5 fruit fly cellular contexts compared by ENCODE assay signal in genomic region chr2L:18325120-18325581, dm6.
TF ChIP-seq lines count a peak whose summit lies in the region.

No protein-coding gene starts in this region.

- peak; percentile 34 for TF ChIP-seq CTCF in whole organism, embryonic (GFP tag; optimal IDR thresholded peaks at IDR 0.05; lab: Kevin White, UChicago)

TF ChIP-seq in whole organism, adult, 20 proteins besides CTCF, POLR2A, EP300 and RAD21 (continues in another document):
- peak; percentile 81 for TF ChIP-seq CG7045 (GFP tag; optimal IDR thresholded peaks at IDR 0.05; lab: Kevin White, UChicago)
- TF ChIP-seq pad (GFP tag; optimal IDR thresholded peaks at IDR 0.05; lab: Kevin White, UChicago) = peak; percentile 30
- TF ChIP-seq cnc (optimal IDR thresholded peaks at IDR 0.05; lab: Kevin White, UChicago) = no peak
- TF ChIP-seq CG5204 (GFP tag; optimal IDR thresholded peaks at IDR 0.05; lab: Kevin White, UChicago) = peak; percentile 79
- peak; percentile 72 for TF ChIP-seq CG11617 (GFP tag; optimal IDR thresholded peaks at IDR 0.05; lab: Kevin White, UChicago)
- TF ChIP-seq toe (GFP tag; optimal IDR thresholded peaks at IDR 0.05; lab: Kevin White, UChicago) = peak; percentile 58
- TF ChIP-seq Mnt (GFP tag; optimal IDR thresholded peaks at IDR 0.05; lab: Kevin White, UChicago) = peak; percentile 63
- peak; percentile 5 for TF ChIP-seq CG1620 (GFP tag; optimal IDR thresholded peaks at IDR 0.05; lab: Kevin White, UChicago)
- TF ChIP-seq CG12768 (GFP tag; optimal IDR thresholded peaks at IDR 0.05; lab: Kevin White, UChicago) = peak; percentile 76
- peak; percentile 56 for TF ChIP-seq Clk (GFP tag; optimal IDR thresholded peaks at IDR 0.05; lab: Kevin White, UChicago)
- TF ChIP-seq CG7101 (tag; optimal IDR thresholded peaks at IDR 0.05; lab: Kevin White, UChicago) = peak; percentile 80
- TF ChIP-seq CG33017 (tag; optimal IDR thresholded peaks at IDR 0.05; lab: Kevin White, UChicago) = peak; percentile 79
- TF ChIP-seq CG14711 (tag; optimal IDR thresholded peaks at IDR 0.05; lab: Kevin White, UChicago) = peak; percentile 63
- TF ChIP-seq kay (GFP tag; lab: Kevin White, UChicago; ENCODE audit: borderline replicate concordance) = peak; percentile 59
- TF ChIP-seq bab1 (GFP tag; optimal IDR thresholded peaks at IDR 0.05; lab: Kevin White, UChicago) = peak; percentile 41
- TF ChIP-seq ovo (GFP tag; optimal IDR thresholded peaks at IDR 0.05; lab: Kevin White, UChicago) = peak; percentile 6
- TF ChIP-seq cic (GFP tag; optimal IDR thresholded peaks at IDR 0.05; lab: Kevin White, UChicago) = peak; percentile 20
- peak; percentile 37 for TF ChIP-seq Crg-1 (GFP tag; optimal IDR thresholded peaks at IDR 0.05; lab: Kevin White, UChicago)

TF ChIP-seq in whole organism, embryonic, 481 proteins besides CTCF, POLR2A, EP300 and RAD21 (continues in another document):
- TF ChIP-seq aop (GFP tag; IDR thresholded peaks at IDR 0.05; lab: Robert Waterston, UW) (no peak), Bgb (GFP tag; IDR thresholded peaks at IDR 0.05; lab: Robert Waterston, UW; ENCODE audit: partially characterized antibody) (no peak), nerfin-1 (tag; optimal IDR thresholded peaks at IDR 0.05; lab: Kevin White, UChicago) (peak; percentile 76), sc (optimal IDR thresholded peaks at IDR 0.05; lab: Kevin White, UChicago) (no peak), sc (GFP tag; optimal IDR thresholded peaks at IDR 0.05; lab: Kevin White, UChicago) (peak; percentile 80), gem (tag; optimal IDR thresholded peaks at IDR 0.05; lab: Kevin White, UChicago) (peak; percentile 92), CG34422 (GFP tag; IDR thresholded peaks at IDR 0.05; lab: Robert Waterston, UW) (peak; percentile 91), nerfin-2 (GFP tag; IDR thresholded peaks at IDR 0.05; lab: Robert Waterston, UW; ENCODE audit: partially characterized antibody) (no peak), CG13424 (tag; optimal IDR thresholded peaks at IDR 0.05; lab: Kevin White, UChicago) (peak; percentile 89), chn (GFP tag; optimal IDR thresholded peaks at IDR 0.05; lab: Kevin White, UChicago) (peak; percentile 88), Lpt (GFP tag; optimal IDR thresholded peaks at IDR 0.05; lab: Kevin White, UChicago) (no peak), gce (GFP tag; IDR thresholded peaks at IDR 0.05; lab: Robert Waterston, UW) (peak; percentile 60; the same call in 1 of the 3 replicates), amos (GFP tag; IDR thresholded peaks at IDR 0.05; lab: Robert Waterston, UW; ENCODE audit: partially characterized antibody) (no peak), nom (GFP tag; optimal IDR thresholded peaks at IDR 0.05; lab: Kevin White, UChicago) (no peak), CG31224 (GFP tag; IDR thresholded peaks at IDR 0.05; lab: Robert Waterston, UW) (peak; percentile 38; the same call in 1 of the 2 replicates), Hey (tag; optimal IDR thresholded peaks at IDR 0.05; lab: Kevin White, UChicago) (no peak), zfh2 (GFP tag; optimal IDR thresholded peaks at IDR 0.05; lab: Kevin White, UChicago) (peak; percentile 50), ttk (GFP tag; IDR thresholded peaks at IDR 0.05; lab: Robert Waterston, UW) (peak; percentile 83)

TF ChIP-seq in whole organism, prepupa, 60 proteins besides CTCF, POLR2A, EP300 and RAD21 (continues in another document):
- TF ChIP-seq Ets21C (GFP tag; optimal IDR thresholded peaks at IDR 0.05; lab: Kevin White, UChicago) = peak; percentile 26
- TF ChIP-seq Lpt (GFP tag; optimal IDR thresholded peaks at IDR 0.05; lab: Kevin White, UChicago) = peak; percentile 54
- peak; percentile 45 for TF ChIP-seq net (GFP tag; optimal IDR thresholded peaks at IDR 0.05; lab: Kevin White, UChicago)
- peak; percentile 55 for TF ChIP-seq CG10631 (GFP tag; optimal IDR thresholded peaks at IDR 0.05; lab: Kevin White, UChicago)
- peak; percentile 70 for TF ChIP-seq Met (GFP tag; optimal IDR thresholded peaks at IDR 0.05; lab: Kevin White, UChicago)
- TF ChIP-seq cyc (GFP tag; optimal IDR thresholded peaks at IDR 0.05; lab: Kevin White, UChicago) = peak; percentile 57
- TF ChIP-seq CG6163 (GFP tag; IDR thresholded peaks at IDR 0.05; lab: Robert Waterston, UW) = peak; percentile 86
- peak; percentile 53 for TF ChIP-seq CG6276 (GFP tag; optimal IDR thresholded peaks at IDR 0.05; lab: Kevin White, UChicago)
- no peak for TF ChIP-seq ss (GFP tag; optimal IDR thresholded peaks at IDR 0.05; lab: Kevin White, UChicago)
- peak; percentile 87 for TF ChIP-seq eg (GFP tag; IDR thresholded peaks at IDR 0.05; lab: Robert Waterston, UW)
- TF ChIP-seq Blimp-1 (GFP tag; optimal IDR thresholded peaks at IDR 0.05; lab: Kevin White, UChicago) = no peak
- TF ChIP-seq fd85E (GFP tag; optimal IDR thresholded peaks at IDR 0.05; lab: Kevin White, UChicago) = no peak
- TF ChIP-seq Ets96B (tag; optimal IDR thresholded peaks at IDR 0.05; lab: Kevin White, UChicago) = peak; percentile 32
- peak; percentile 71 for TF ChIP-seq acj6 (GFP tag; optimal IDR thresholded peaks at IDR 0.05; lab: Kevin White, UChicago)
- peak; percentile 63 for TF ChIP-seq CG31627 (GFP tag; optimal IDR thresholded peaks at IDR 0.05; lab: Kevin White, UChicago)
- TF ChIP-seq esn (GFP tag; optimal IDR thresholded peaks at IDR 0.05; lab: Kevin White, UChicago) = peak; percentile 65
- TF ChIP-seq CG8119 (GFP tag; IDR thresholded peaks at IDR 0.05; lab: Robert Waterston, UW) = peak; percentile 76
- TF ChIP-seq fd59A (GFP tag; optimal IDR thresholded peaks at IDR 0.05; lab: Kevin White, UChicago) = no peak
- peak; percentile 41 for TF ChIP-seq CG8632 (GFP tag; optimal IDR thresholded peaks at IDR 0.05; lab: Kevin White, UChicago)
- no peak for TF ChIP-seq CG6808 (GFP tag; optimal IDR thresholded peaks at IDR 0.05; lab: Kevin White, UChicago)

TF ChIP-seq in whole organism, pupa, 21 proteins besides CTCF, POLR2A, EP300 and RAD21:
- TF ChIP-seq CG10348 (GFP tag; IDR thresholded peaks at IDR 0.05; lab: Robert Waterston, UW) (no peak), CG15710 (tag; optimal IDR thresholded peaks at IDR 0.05; lab: Kevin White, UChicago) (peak; percentile 40), Pif1B (GFP tag; optimal IDR thresholded peaks at IDR 0.05; lab: Kevin White, UChicago) (no peak), CG8301 (tag; optimal IDR thresholded peaks at IDR 0.05; lab: Kevin White, UChicago) (peak; percentile 69), fd96Ca (GFP tag; IDR thresholded peaks at IDR 0.05; lab: Robert Waterston, UW) (peak; percentile 83), Snoo (tag; optimal IDR thresholded peaks at IDR 0.05; lab: Kevin White, UChicago) (peak; percentile 50), CG17806 (tag; optimal IDR thresholded peaks at IDR 0.05; lab: Kevin White, UChicago) (peak; percentile 44), CG34367 (tag; optimal IDR thresholded peaks at IDR 0.05; lab: Kevin White, UChicago) (peak; percentile 9), CG14655 (GFP tag; optimal IDR thresholded peaks at IDR 0.05; lab: Kevin White, UChicago) (peak; percentile 63), CG13204 (GFP tag; optimal IDR thresholded peaks at IDR 0.05; lab: Kevin White, UChicago) (no peak), CG32121 (GFP tag; IDR thresholded peaks at IDR 0.05; lab: Robert Waterston, UW) (peak; percentile 80), gl (tag; optimal IDR thresholded peaks at IDR 0.05; lab: Kevin White, UChicago) (no peak), CG4496 (GFP tag; IDR thresholded peaks at IDR 0.05; lab: Robert Waterston, UW) (peak; percentile 77; the same call in 2 of the 3 replicates), EcR (GFP tag; optimal IDR thresholded peaks at IDR 0.05; lab: Kevin White, UChicago) (no peak), Pif1A (GFP tag; optimal IDR thresholded peaks at IDR 0.05; lab: Kevin White, UChicago) (peak; percentile 46), CG8159 (tag; optimal IDR thresholded peaks at IDR 0.05; lab: Kevin White, UChicago) (peak; percentile 39), D1 (tag; optimal IDR thresholded peaks at IDR 0.05; lab: Kevin White, UChicago) (no peak), Ets98B (GFP tag; IDR thresholded peaks at IDR 0.05; lab: Robert Waterston, UW) (peak; percentile 52), CG12605 (GFP tag; IDR thresholded peaks at IDR 0.05; lab: Robert Waterston, UW) (peak; percentile 43; the same call in 1 of the 2 replicates), CG9948 (tag; optimal IDR thresholded peaks at IDR 0.05; lab: Kevin White, UChicago) (peak; percentile 38), rn (GFP tag; IDR thresholded peaks at IDR 0.05; lab: Robert Waterston, UW) (peak; percentile 59; the same call in 1 of the 2 replicates)

TF ChIP-seq in whole organism, wandering third instar larva, 38 proteins besides CTCF, POLR2A, EP300 and RAD21 (continues in another document):
- TF ChIP-seq fru (GFP tag; optimal IDR thresholded peaks at IDR 0.05; lab: Kevin White, UChicago) (peak; percentile 63), jim (GFP tag; optimal IDR thresholded peaks at IDR 0.05; lab: Kevin White, UChicago) (no peak), dsf (GFP tag; optimal IDR thresholded peaks at IDR 0.05; lab: Kevin White, UChicago; ENCODE audit: borderline replicate concordance) (no peak), h (GFP tag; optimal IDR thresholded peaks at IDR 0.05; lab: Kevin White, UChicago) (peak; percentile 53), pan (optimal IDR thresholded peaks at IDR 0.05; lab: Kevin White, UChicago) (no peak), Hr83 (GFP tag; optimal IDR thresholded peaks at IDR 0.05; lab: Kevin White, UChicago; ENCODE audit: poor library complexity, severe bottlenecking) (no peak), usp (GFP tag; optimal IDR thresholded peaks at IDR 0.05; lab: Kevin White, UChicago) (no peak), CG32264 (GFP tag; optimal IDR thresholded peaks at IDR 0.05; lab: Kevin White, UChicago) (no peak), Sp1 (GFP tag; optimal IDR thresholded peaks at IDR 0.05; lab: Kevin White, UChicago) (peak; percentile 15), br (GFP tag; optimal IDR thresholded peaks at IDR 0.05; lab: Kevin White, UChicago) (peak; percentile 49), rgr (GFP tag; optimal IDR thresholded peaks at IDR 0.05; lab: Kevin White, UChicago) (peak; percentile 64), woc (GFP tag; optimal IDR thresholded peaks at IDR 0.05; lab: Kevin White, UChicago) (no peak), dl (GFP tag; optimal IDR thresholded peaks at IDR 0.05; lab: Kevin White, UChicago; ENCODE audit: insufficient read depth in 1 of 2, partially characterized antibody in 2 of 2) (no peak), dmrt93B (GFP tag; optimal IDR thresholded peaks at IDR 0.05; lab: Kevin White, UChicago) (peak; percentile 25), Abd-B (GFP tag; optimal IDR thresholded peaks at IDR 0.05; lab: Kevin White, UChicago) (no peak), tai (GFP tag; optimal IDR thresholded peaks at IDR 0.05; lab: Kevin White, UChicago) (no peak), brk (GFP tag; optimal IDR thresholded peaks at IDR 0.05; lab: Kevin White, UChicago) (no peak), sv (GFP tag; optimal IDR thresholded peaks at IDR 0.05; lab: Kevin White, UChicago) (peak; percentile 59), Mio (GFP tag; optimal IDR thresholded peaks at IDR 0.05; lab: Kevin White, UChicago) (no peak), ey (GFP tag; optimal IDR thresholded peaks at IDR 0.05; lab: Kevin White, UChicago) (peak; percentile 66), OdsH (GFP tag; optimal IDR thresholded peaks at IDR 0.05; lab: Kevin White, UChicago) (peak; percentile 56), psq (GFP tag; optimal IDR thresholded peaks at IDR 0.05; lab: Kevin White, UChicago) (peak; percentile 39), HLH106 (tag; optimal IDR thresholded peaks at IDR 0.05; lab: Kevin White, UChicago) (peak; percentile 46)
